Worm (Caenorhabditis elegans): ENCODE results near the gene ttr-19.

DNA sequence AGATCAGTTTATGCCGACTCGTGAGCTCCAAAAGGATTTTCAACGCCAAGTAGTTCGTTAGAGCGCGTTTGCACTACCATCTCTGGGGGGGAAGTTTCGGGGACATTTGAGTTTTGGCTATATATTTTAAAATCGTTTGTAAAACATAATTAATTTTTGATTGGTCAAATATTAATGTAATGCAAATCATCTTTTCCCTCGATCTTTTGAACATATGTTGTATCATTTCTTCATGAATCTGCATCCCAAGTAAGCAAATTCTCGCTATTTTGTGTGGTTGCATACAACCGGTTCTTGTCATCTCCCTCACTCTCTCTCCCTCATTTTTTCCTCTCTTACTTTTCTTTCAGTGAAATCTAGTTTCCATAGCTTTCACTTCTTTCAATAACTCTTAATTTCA, 49.1 kb downstream of the ttr-19 start:
- no peak for TF ChIP-seq nhr-21 (tag; optimal IDR thresholded peaks at IDR 0.05)
- no peak for TF ChIP-seq elt-3 (tag; optimal IDR thresholded peaks at IDR 0.05)
